Fruit fly (Drosophila melanogaster): ENCODE data around the gene CG12003.

CG12003 gene

DNA sequence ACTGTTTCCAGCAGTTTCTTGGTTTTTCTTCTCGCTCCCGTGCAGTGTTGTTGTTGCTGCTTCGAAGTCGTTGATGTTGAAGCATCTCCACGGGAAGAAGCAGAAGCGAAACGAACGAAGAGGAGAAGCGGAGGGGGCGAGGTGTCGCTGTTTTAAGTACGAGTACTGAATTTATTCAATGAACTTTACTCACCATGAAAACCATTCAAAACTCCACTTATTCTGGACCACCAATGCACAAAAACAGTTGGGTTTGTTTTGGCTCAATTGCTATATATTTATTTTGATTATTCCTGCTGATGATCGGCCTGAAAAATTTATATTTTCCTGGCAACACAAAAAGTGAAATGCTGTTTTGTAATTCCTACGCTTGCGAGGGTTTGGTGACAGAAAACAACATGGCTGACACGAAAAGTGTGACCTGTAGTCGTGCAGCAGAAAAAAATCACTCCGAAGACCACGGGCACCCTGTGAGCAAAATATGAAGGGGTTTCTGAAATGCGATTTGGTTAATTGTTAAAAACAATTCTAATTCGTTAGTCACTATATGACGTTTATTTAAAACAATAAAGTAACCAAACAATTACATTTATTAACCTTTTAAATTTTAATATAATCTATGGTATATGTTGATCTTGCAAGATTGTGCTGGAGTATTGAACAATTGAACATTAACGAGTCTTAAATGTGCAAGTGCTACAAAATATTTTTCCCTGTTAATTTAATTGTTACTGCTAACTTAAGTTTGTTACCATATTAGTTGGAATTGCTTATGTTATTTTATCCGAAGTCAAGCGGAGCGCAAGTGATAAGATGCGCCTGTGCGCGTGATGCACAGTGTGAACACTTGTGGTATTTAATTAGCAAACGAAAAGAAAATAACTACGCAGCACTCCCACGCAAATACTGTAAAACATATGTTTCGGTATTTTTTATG lies 3.3 kb downstream of the CG12003 start, which contains the start of gene CG7879 (continued):
- TF ChIP-seq CG8478 (optimal IDR thresholded peaks at IDR 0.05): no peak
- no peak for TF ChIP-seq Six4 (GFP tag; optimal IDR thresholded peaks at IDR 0.05)
- no peak for TF ChIP-seq fu2 (GFP tag; optimal IDR thresholded peaks at IDR 0.05)
- TF ChIP-seq CG18262 (tag; optimal IDR thresholded peaks at IDR 0.05): peak; percentile 10
- no peak for TF ChIP-seq pfk (GFP tag; optimal IDR thresholded peaks at IDR 0.05)
- no peak for TF ChIP-seq exex (tag; optimal IDR thresholded peaks at IDR 0.05)
- TF ChIP-seq CG9797 (GFP tag; optimal IDR thresholded peaks at IDR 0.05): peak; percentile 66
- TF ChIP-seq CG10565 (GFP tag; optimal IDR thresholded peaks at IDR 0.05): no peak
- no peak for TF ChIP-seq CG2678 (tag; optimal IDR thresholded peaks at IDR 0.05)
- no peak for TF ChIP-seq Dp (GFP tag; optimal IDR thresholded peaks at IDR 0.05)
- TF ChIP-seq CG6272 (GFP tag; IDR thresholded peaks at IDR 0.05): no peak
- TF ChIP-seq Sin3A (optimal IDR thresholded peaks at IDR 0.05): peak; percentile 62
- TF ChIP-seq Hr39 (optimal IDR thresholded peaks at IDR 0.05): no peak
- TF ChIP-seq tgo (GFP tag; IDR thresholded peaks at IDR 0.05): peak; percentile 53; the same call in 2 of the 3 replicates
- 0 out of 2 replicates have a peak, but pooled peaks have one; percentile 23 for TF ChIP-seq ato (GFP tag; IDR thresholded peaks at IDR 0.05; ENCODE audit: partially characterized antibody)
- no peak for TF ChIP-seq CG14014 (GFP tag; IDR thresholded peaks at IDR 0.05)
- no peak for TF ChIP-seq CG13894 (tag; optimal IDR thresholded peaks at IDR 0.05)
- TF ChIP-seq CG43689 (GFP tag; IDR thresholded peaks at IDR 0.05): no peak
- peak; percentile 84 for TF ChIP-seq gfzf (GFP tag; optimal IDR thresholded peaks at IDR 0.05)
- TF ChIP-seq Gsc (GFP tag; IDR thresholded peaks at IDR 0.05): no peak
- no peak for TF ChIP-seq run (tag; optimal IDR thresholded peaks at IDR 0.05)
- no peak for TF ChIP-seq Hsf (GFP tag; optimal IDR thresholded peaks at IDR 0.05)
- no peak for TF ChIP-seq eve (GFP tag; optimal IDR thresholded peaks at IDR 0.05)
- TF ChIP-seq HmgD (GFP tag; optimal IDR thresholded peaks at IDR 0.05): no peak
- TF ChIP-seq HLH3B (GFP tag; IDR thresholded peaks at IDR 0.05): no peak
- no peak for TF ChIP-seq Sry-δ (GFP tag; optimal IDR thresholded peaks at IDR 0.05)
- no peak for TF ChIP-seq shn (GFP tag; optimal IDR thresholded peaks at IDR 0.05)
- no peak for TF ChIP-seq ftz-f1 (GFP tag; optimal IDR thresholded peaks at IDR 0.05)
- TF ChIP-seq gem (tag; optimal IDR thresholded peaks at IDR 0.05): no peak
- TF ChIP-seq Elba2 (GFP tag; optimal IDR thresholded peaks at IDR 0.05): no peak
- TF ChIP-seq Dek (tag; optimal IDR thresholded peaks at IDR 0.05): no peak
- TF ChIP-seq sqz (GFP tag; optimal IDR thresholded peaks at IDR 0.05): no peak
- no peak for TF ChIP-seq CG7271 (tag; optimal IDR thresholded peaks at IDR 0.05)
- TF ChIP-seq YL-1 (GFP tag; optimal IDR thresholded peaks at IDR 0.05): peak; percentile 91
- TF ChIP-seq Neu2 (GFP tag; optimal IDR thresholded peaks at IDR 0.05; ENCODE audit: borderline replicate concordance): no peak
- TF ChIP-seq Hmx (GFP tag; optimal IDR thresholded peaks at IDR 0.05): no peak
- TF ChIP-seq pros (GFP tag; optimal IDR thresholded peaks at IDR 0.05): no peak
- TF ChIP-seq sens-2 (GFP tag; IDR thresholded peaks at IDR 0.05): no peak
- TF ChIP-seq CG6791 (GFP tag; IDR thresholded peaks at IDR 0.05; ENCODE audit: partially characterized antibody): 0 out of 3 replicates have a peak, but pooled peaks have one; percentile 35
- TF ChIP-seq nom (GFP tag; optimal IDR thresholded peaks at IDR 0.05): peak; percentile 72
- peak; percentile 55 for TF ChIP-seq CG3995 (GFP tag; optimal IDR thresholded peaks at IDR 0.05)
- no peak for TF ChIP-seq Sox102F (GFP tag; optimal IDR thresholded peaks at IDR 0.05)
- no peak for TF ChIP-seq ro (GFP tag; IDR thresholded peaks at IDR 0.05)
- no peak for TF ChIP-seq CG13123 (GFP tag; optimal IDR thresholded peaks at IDR 0.05)
- peak in 1 of 2 experiments; percentile 21 for TF ChIP-seq Hr51 (GFP tag; optimal IDR thresholded peaks at IDR 0.05)
- peak; percentile 32; the same call in 1 of the 2 replicates for TF ChIP-seq CG13287 (GFP tag; IDR thresholded peaks at IDR 0.05; ENCODE audit: partially characterized antibody)
- no peak for TF ChIP-seq wdn (GFP tag; IDR thresholded peaks at IDR 0.05)
- no peak for TF ChIP-seq sima (GFP tag; optimal IDR thresholded peaks at IDR 0.05)
- peak; percentile 65 for TF ChIP-seq ci (GFP tag; IDR thresholded peaks at IDR 0.05)
- peak; percentile 82 for TF ChIP-seq wek (GFP tag; optimal IDR thresholded peaks at IDR 0.05)

Measured in whole organism, embryonic.